Worm (Caenorhabditis elegans) whole organism, L1 larva: ENCODE results near the gene tat-2.

ENCODE experiments used
- C34B4.2 ChIP-seq: sonication (generic microtip); optimal IDR thresholded peaks from 2 replicates; lab custom pipeline; 2017; ENCODE audit warnings: mild to moderate bottlenecking, missing genetic modification characterization, missing compliant biosample characterization
- Y116A8C.19 ChIP-seq: sonication (generic microtip); optimal IDR thresholded peaks from 2 replicates; lab custom pipeline; 2016; ENCODE audit warnings: missing compliant biosample characterization, missing genetic modification characterization, borderline replicate concordance
- alr-1 ChIP-seq: fragments of 200-800 bp; sonication (Bioruptor generic); optimal IDR thresholded peaks from 2 replicates; lab custom pipeline; 2018; ENCODE audit warnings: borderline replicate concordance, mild to moderate bottlenecking, missing genetic modification characterization, missing compliant biosample characterization
- ama-1 ChIP-seq: fragments of 150-350 bp; optimal IDR thresholded peaks from 2 replicates; lab custom pipeline; 2014
- blmp-1 ChIP-seq: fragments of 150-350 bp; optimal IDR thresholded peaks from 2 replicates; lab custom pipeline; 2014; ENCODE audit warnings: missing biosample characterization, missing genetic modification characterization
- ceh-8 ChIP-seq: fragments of 200-800 bp; sonication (Bioruptor generic); optimal IDR thresholded peaks from 2 replicates; lab custom pipeline; 2018; ENCODE audit warnings: mild to moderate bottlenecking, missing genetic modification characterization, moderate library complexity, missing compliant biosample characterization
- dpl-1 ChIP-seq, 3 experiments: fragments of 150-350 bp in 2 of 3; sonication (generic microtip) in 1 of 3; optimal IDR thresholded peaks; 2 replicates each; lab custom pipeline; 2014 to 2017; ENCODE audit warnings: missing biosample characterization in 3 of 3, missing genetic modification characterization in 3 of 3, missing genetic modification reagents in 3 of 3
- efl-1 ChIP-seq, 4 experiments: fragments of 150-350 bp; optimal IDR thresholded peaks in 3 of 4; peaks in 1 of 4; 1 replicate in 1 of 4; 2 replicates in 3 of 4; lab custom pipeline; 2014; ENCODE audit warnings: missing biosample characterization in 2 of 4, missing genetic modification characterization in 2 of 4, missing genetic modification reagents in 2 of 4
- elt-2 ChIP-seq: sonication (generic microtip); optimal IDR thresholded peaks from 2 replicates; lab custom pipeline; 2016; ENCODE audit warnings: missing genetic modification characterization, mild to moderate bottlenecking, inconsistent platforms, missing compliant biosample characterization, missing genetic modification reagents
- elt-3 ChIP-seq, 6 experiments: fragments of 150-350 bp in 1 of 6; sonication (generic microtip); optimal IDR thresholded peaks; 2 replicates each; lab custom pipeline; 2017 to 2018; ENCODE audit warnings: missing biosample characterization in 6 of 6, missing genetic modification characterization in 6 of 6, inconsistent platforms in 1 of 6
- fkh-4 ChIP-seq: sonication (generic microtip); optimal IDR thresholded peaks from 2 replicates; lab custom pipeline; 2016; ENCODE audit warnings: missing compliant biosample characterization, missing genetic modification characterization, borderline replicate concordance
- fos-1 ChIP-seq: fragments of 150-350 bp; optimal IDR thresholded peaks from 2 replicates; lab custom pipeline; 2014; ENCODE audit warnings: missing biosample characterization, missing genetic modification characterization
- grh-1 ChIP-seq: fragments of 200-800 bp; sonication (Bioruptor generic); IDR thresholded peaks from 2 replicates; pipeline ENCODE4 v1.3.6; 2022; ENCODE audit warnings: missing genetic modification reagents, missing genetic modification characterization, missing compliant biosample characterization
- hlh-17 ChIP-seq: fragments of 200-800 bp; sonication (Bioruptor generic); optimal IDR thresholded peaks from 2 replicates; lab custom pipeline; 2018; ENCODE audit warnings: missing genetic modification characterization, mild to moderate bottlenecking, missing compliant biosample characterization, moderate library complexity, borderline replicate concordance
- hpl-2 ChIP-seq: fragments of 150-350 bp; optimal IDR thresholded peaks from 2 replicates; lab custom pipeline; 2014; ENCODE audit warnings: missing biosample characterization, missing genetic modification reagents, missing genetic modification characterization
- jun-1 ChIP-seq: fragments of 150-350 bp; optimal IDR thresholded peaks from 2 replicates; lab custom pipeline; 2014; ENCODE audit warnings: missing biosample characterization, missing genetic modification reagents, missing genetic modification characterization
- lin-15B ChIP-seq: fragments of 150-350 bp; sonication (generic microtip); optimal IDR thresholded peaks from 3 replicates; lab custom pipeline; 2014; ENCODE audit warnings: missing biosample characterization, missing genetic modification characterization
- mef-2 ChIP-seq: fragments of 150-350 bp; optimal IDR thresholded peaks from 2 replicates; lab custom pipeline; 2014; ENCODE audit warnings: missing biosample characterization, missing genetic modification characterization
- mep-1 ChIP-seq: fragments of 150-350 bp; optimal IDR thresholded peaks from 2 replicates; lab custom pipeline; 2014; ENCODE audit warnings: missing biosample characterization, missing genetic modification characterization
- nhr-20 ChIP-seq: sonication (generic microtip); optimal IDR thresholded peaks from 2 replicates; lab custom pipeline; 2016; ENCODE audit warnings: mild to moderate bottlenecking, missing genetic modification characterization, missing compliant biosample characterization
- nhr-28 ChIP-seq: fragments of 150-350 bp; optimal IDR thresholded peaks from 2 replicates; lab custom pipeline; 2014; ENCODE audit warnings: missing biosample characterization, missing genetic modification characterization
- nhr-76 ChIP-seq: sonication (generic microtip); optimal IDR thresholded peaks from 2 replicates; lab custom pipeline; 2017; ENCODE audit warnings: missing biosample characterization, missing genetic modification characterization
- nhr-77 ChIP-seq: fragments of 150-350 bp; optimal IDR thresholded peaks from 2 replicates; lab custom pipeline; 2014; ENCODE audit warnings: missing biosample characterization, missing genetic modification characterization
- skn-1 ChIP-seq: fragments of 150-350 bp; optimal IDR thresholded peaks from 2 replicates; lab custom pipeline; 2014; ENCODE audit warnings: missing biosample characterization, missing genetic modification characterization
- snpc-4 ChIP-seq: fragments of 150-350 bp; optimal IDR thresholded peaks from 2 replicates; lab custom pipeline; 2014; ENCODE audit warnings: missing biosample characterization, missing genetic modification characterization
- sox-4 ChIP-seq: sonication (generic microtip); optimal IDR thresholded peaks from 2 replicates; lab custom pipeline; 2016; ENCODE audit warnings: missing genetic modification characterization, missing compliant biosample characterization
- swsn-7 ChIP-seq: sonication (generic microtip); optimal IDR thresholded peaks from 2 replicates; lab custom pipeline; 2016; ENCODE audit warnings: missing genetic modification characterization, missing compliant biosample characterization
- tlp-1 ChIP-seq: fragments of 150-350 bp; optimal IDR thresholded peaks from 2 replicates; lab custom pipeline; 2014; ENCODE audit warnings: missing biosample characterization, missing genetic modification characterization
- unc-30 ChIP-seq: sonication (generic microtip); optimal IDR thresholded peaks from 2 replicates; lab custom pipeline; 2017; ENCODE audit warnings: missing biosample characterization, missing genetic modification characterization
- unc-62 ChIP-seq: fragments of 150-350 bp; optimal IDR thresholded peaks from 2 replicates; lab custom pipeline; 2014; ENCODE audit warnings: missing biosample characterization, missing genetic modification reagents, missing genetic modification characterization
- xbp-1 ChIP-seq: sonication (generic microtip); optimal IDR thresholded peaks from 2 replicates; lab custom pipeline; 2016; ENCODE audit warnings: missing genetic modification characterization, missing compliant biosample characterization
- zip-4 ChIP-seq: fragments of 200-800 bp; sonication (Bioruptor generic); optimal IDR thresholded peaks from 2 replicates; lab custom pipeline; 2018; ENCODE audit warnings: mild to moderate bottlenecking, missing genetic modification characterization, moderate library complexity, missing compliant biosample characterization
- ztf-4 ChIP-seq: fragments of 150-350 bp; optimal IDR thresholded peaks from 2 replicates; lab custom pipeline; 2014; ENCODE audit warnings: missing biosample characterization, missing genetic modification characterization

Gene tat-2

ce11 chrIV:4866599-4866998 lies 19.9 kb upstream of the tat-2 start:
- no peak for TF ChIP-seq ztf-4 (tag; lab: Kevin White, UChicago)
- no peak for TF ChIP-seq xbp-1 (tag; lab: Kevin White, UChicago)
- TF ChIP-seq fos-1 (tag; lab: Kevin White, UChicago), result no peak
- no peak for TF ChIP-seq hpl-2 (GFP tag; lab: Kevin White, UChicago)
- TF ChIP-seq hlh-17, result no peak
- no peak for TF ChIP-seq swsn-7
- TF ChIP-seq jun-1 (tag; lab: Kevin White, UChicago), result no peak
- no peak for TF ChIP-seq nhr-76 (tag; lab: Kevin White, UChicago)
- no peak for TF ChIP-seq unc-62 (GFP tag; lab: Kevin White, UChicago)

- TF ChIP-seq sox-4 (tag; lab: Kevin White, UChicago), result no peak
- no peak for TF ChIP-seq nhr-77 (tag; lab: Kevin White, UChicago)
- TF ChIP-seq skn-1 (tag; lab: Kevin White, UChicago), result no peak
These were observed 17.8 kb upstream of the tat-2 start for ce11 chrIV:4864524-4864923.

- TF ChIP-seq dpl-1 (GFP tag; optimal IDR thresholded peaks at IDR 0.05; lab: Kevin White, UChicago), result no peak
- TF ChIP-seq ceh-8 (GFP tag; lab: Kevin White, UChicago), result no peak
- TF ChIP-seq unc-30, result no peak
- no peak for TF ChIP-seq blmp-1 (tag; lab: Kevin White, UChicago)
- no peak for TF ChIP-seq Y116A8C.19 (tag; lab: Kevin White, UChicago)
- no peak for TF ChIP-seq C34B4.2 (tag; lab: Kevin White, UChicago)
- no peak for TF ChIP-seq tlp-1 (tag; lab: Kevin White, UChicago)
- TF ChIP-seq efl-1 (optimal IDR thresholded peaks at IDR 0.05; lab: Kevin White, UChicago), result no peak
- TF ChIP-seq efl-1 (GFP tag; optimal IDR thresholded peaks at IDR 0.05 in 1 of 2; lab: Kevin White, UChicago), result no peak
- TF ChIP-seq fkh-4 (tag; lab: Kevin White, UChicago), result no peak
- TF ChIP-seq zip-4 (GFP tag; lab: Kevin White, UChicago), result no peak
- no peak for TF ChIP-seq nhr-28 (tag; lab: Kevin White, UChicago)
- TF ChIP-seq alr-1, result no peak
- TF ChIP-seq grh-1 (GFP tag; lab: Robert Waterston, UW), result no peak
- no peak for TF ChIP-seq snpc-4 (tag; lab: Kevin White, UChicago)
- TF ChIP-seq ama-1, result no peak
- TF ChIP-seq elt-3 (tag; optimal IDR thresholded peaks at IDR 0.05; lab: Kevin White, UChicago), result no peak
- no peak for TF ChIP-seq skn-1 (tag; lab: Kevin White, UChicago)
- no peak for TF ChIP-seq hlh-17
- TF ChIP-seq mef-2 (tag; lab: Kevin White, UChicago), result no peak
- no peak for TF ChIP-seq nhr-20
These were observed 14.8 kb upstream of the tat-2 start, which contains the start of the genes Y17G9A.4 and str-173 for ce11 chrIV:4861449-4861848. Y17G9A.4 (minus strand) TSS chrIV:4861549. str-173 (plus strand) TSS chrIV:4861773.

DNA sequence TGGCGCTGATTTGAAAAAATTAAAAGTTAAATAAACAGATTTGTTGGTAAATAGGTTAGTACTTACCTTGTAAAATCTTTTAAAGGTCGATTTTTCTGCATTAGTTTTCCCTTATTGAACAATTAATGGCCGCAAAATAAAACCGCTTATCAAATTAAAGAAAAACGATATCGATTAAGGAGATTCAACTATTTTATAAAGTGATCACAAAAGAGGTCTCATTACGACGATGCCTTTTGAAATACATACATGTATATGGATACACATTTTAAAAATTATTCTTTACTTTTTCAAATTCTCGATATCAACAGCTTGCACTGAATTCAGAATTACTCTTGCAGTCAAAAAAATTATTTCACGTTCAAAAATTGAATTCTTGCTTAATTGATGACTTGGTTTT lies 11.9 kb upstream of the tat-2 start, which contains the start of gene Y17G9A.3:
TSS of gene Y17G9A.3 (minus strand) at position 101 of the 400 bp plus-strand sequence.
- TF ChIP-seq mef-2 (tag; lab: Kevin White, UChicago), result no peak
- no peak for TF ChIP-seq mep-1 (tag; lab: Kevin White, UChicago)
- no peak for TF ChIP-seq elt-3 (tag; optimal IDR thresholded peaks at IDR 0.05; lab: Kevin White, UChicago)

- TF ChIP-seq lin-15B (tag; lab: Kevin White, UChicago), result no peak
- peak in 1 of 6 experiments; percentile 21 for TF ChIP-seq elt-3 (tag; optimal IDR thresholded peaks at IDR 0.05; lab: Kevin White, UChicago)
- TF ChIP-seq, all 84 proteins: peak for 1
These were observed 9.5 kb upstream of the tat-2 start, which contains the start of gene Y17G9A.2 for ce11 chrIV:4856195-4856594. Y17G9A.2 (minus strand) TSS chrIV:4856295.

DNA sequence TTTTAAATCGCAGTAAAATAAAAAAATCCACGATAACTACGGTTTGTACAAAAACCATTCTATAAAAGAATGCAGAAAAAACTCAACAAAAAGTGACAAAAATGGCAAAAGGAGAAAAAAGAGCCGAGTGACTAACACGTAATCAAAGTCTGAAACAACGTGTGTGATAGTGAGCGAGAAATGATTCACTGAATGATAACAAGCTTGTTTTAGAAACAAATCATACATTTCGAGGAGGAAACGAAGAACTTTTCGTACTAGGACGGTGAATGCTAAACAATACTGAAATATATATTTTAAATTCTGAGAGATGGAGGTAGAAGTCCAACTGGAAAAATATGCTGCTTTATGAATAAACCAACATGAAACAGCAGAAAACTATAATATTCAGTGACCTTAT lies 4.7 kb downstream of the tat-2 start:
- TF ChIP-seq ceh-8 (GFP tag; lab: Kevin White, UChicago) (no peak), elt-2 (tag; lab: Kevin White, UChicago) (peak; percentile 48)
